Fruit fly (Drosophila melanogaster): Measurements from ENCODE around the gene daed.
A peak's percentile ranks its signal among the peaks of the same experiment; 100 is the strongest.

Gene daed

dm6 chr2L:2177969-2178809, 37.9 kb downstream of the daed start, which contains the start of gene aop (continued):
- TF ChIP-seq CG10431 (GFP tag; optimal IDR thresholded peaks at IDR 0.05) (peak; percentile 14), CG11456 (GFP tag; IDR thresholded peaks at IDR 0.05) (no peak), aop (GFP tag; IDR thresholded peaks at IDR 0.05) (peak; percentile 91), tup (GFP tag; optimal IDR thresholded peaks at IDR 0.05) (no peak), esg (GFP tag; conservative IDR thresholded peaks at IDR 0.05) (no peak), gem (tag; optimal IDR thresholded peaks at IDR 0.05) (no peak), vfl (GFP tag; optimal IDR thresholded peaks at IDR 0.05) (no peak), lola (GFP tag; optimal IDR thresholded peaks at IDR 0.05) (no peak), cwo (GFP tag; optimal IDR thresholded peaks at IDR 0.05) (no peak), zen2 (GFP tag; IDR thresholded peaks at IDR 0.05; ENCODE audit: partially characterized antibody) (no peak), CG7963 (GFP tag; IDR thresholded peaks at IDR 0.05; ENCODE audit: partially characterized antibody) (peak; percentile 21; the same call in 1 of the 3 replicates), Dbx (GFP tag; IDR thresholded peaks at IDR 0.05) (peak; percentile 48; the same call in 1 of the 3 replicates), unc-4 (GFP tag; IDR thresholded peaks at IDR 0.05; ENCODE audit: partially characterized antibody) (0 out of 2 replicates have a peak, but pooled peaks have one; percentile 27), wor (GFP tag; IDR thresholded peaks at IDR 0.05) (no peak), her (GFP tag; optimal IDR thresholded peaks at IDR 0.05) (peak; percentile 28), mam (GFP tag; optimal IDR thresholded peaks at IDR 0.05) (no peak), bowl (GFP tag; IDR thresholded peaks at IDR 0.05) (no peak), twi (tag; optimal IDR thresholded peaks at IDR 0.05) (no peak), CG8478 (optimal IDR thresholded peaks at IDR 0.05) (no peak), Lpt (GFP tag; optimal IDR thresholded peaks at IDR 0.05) (no peak), ATbp (GFP tag; optimal IDR thresholded peaks at IDR 0.05) (no peak), CG6813 (GFP tag; optimal IDR thresholded peaks at IDR 0.05) (peak; percentile 11), CG8765 (GFP tag; IDR thresholded peaks at IDR 0.05) (no peak), chinmo (GFP tag; IDR thresholded peaks at IDR 0.05; ENCODE audit: partially characterized antibody) (peak; percentile 67; the same call in 1 of the 4 replicates), danr (GFP tag; IDR thresholded peaks at IDR 0.05) (no peak), Scr (GFP tag; IDR thresholded peaks at IDR 0.05; ENCODE audit: partially characterized antibody) (no peak), knrl (GFP tag; IDR thresholded peaks at IDR 0.05; ENCODE audit: partially characterized antibody) (0 out of 3 replicates have a peak, but pooled peaks have one; percentile 16), z (GFP tag; IDR thresholded peaks at IDR 0.05) (no peak; the same call in 2 of the 3 replicates), BEAF-32 (GFP tag; optimal IDR thresholded peaks at IDR 0.05) (no peak), Ets65A (GFP tag) (peak; percentile 91), vvl (GFP tag; IDR thresholded peaks at IDR 0.05) (peak; percentile 48; the same call in 1 of the 2 replicates), Ets97D (GFP tag; optimal IDR thresholded peaks at IDR 0.05) (no peak), usp (GFP tag; optimal IDR thresholded peaks at IDR 0.05) (no peak), CG15601 (tag; optimal IDR thresholded peaks at IDR 0.05) (peak; percentile 25), CG17385 (GFP tag; optimal IDR thresholded peaks at IDR 0.05) (no peak), Fer2 (tag; optimal IDR thresholded peaks at IDR 0.05) (no peak), chn (GFP tag; optimal IDR thresholded peaks at IDR 0.05) (no peak), bigmax (GFP tag; optimal IDR thresholded peaks at IDR 0.05) (no peak), grau (tag; optimal IDR thresholded peaks at IDR 0.05) (no peak), CG4424 (GFP tag; optimal IDR thresholded peaks at IDR 0.05) (no peak), CG10979 (tag; optimal IDR thresholded peaks at IDR 0.05) (peak; percentile 4), CG2678 (tag; optimal IDR thresholded peaks at IDR 0.05) (peak; percentile 19), CG3281 (GFP tag; optimal IDR thresholded peaks at IDR 0.05) (peak; percentile 11), Sry-δ (GFP tag; optimal IDR thresholded peaks at IDR 0.05) (no peak), Mes4 (GFP tag; optimal IDR thresholded peaks at IDR 0.05) (no peak), CG12769 (tag; optimal IDR thresholded peaks at IDR 0.05) (peak; percentile 38), ewg (GFP tag; optimal IDR thresholded peaks at IDR 0.05) (peak; percentile 93), gro (GFP tag; optimal IDR thresholded peaks at IDR 0.05) (peak; percentile 71)
